Fruit fly (Drosophila melanogaster): Measurements from ENCODE around the gene Vps15.

Gene Vps15

dm6 chr3R:9249025-9249735 lies 3.5 kb upstream of the Vps15 start:
- no peak for TF ChIP-seq CG8478 (optimal IDR thresholded peaks at IDR 0.05)

DNA sequence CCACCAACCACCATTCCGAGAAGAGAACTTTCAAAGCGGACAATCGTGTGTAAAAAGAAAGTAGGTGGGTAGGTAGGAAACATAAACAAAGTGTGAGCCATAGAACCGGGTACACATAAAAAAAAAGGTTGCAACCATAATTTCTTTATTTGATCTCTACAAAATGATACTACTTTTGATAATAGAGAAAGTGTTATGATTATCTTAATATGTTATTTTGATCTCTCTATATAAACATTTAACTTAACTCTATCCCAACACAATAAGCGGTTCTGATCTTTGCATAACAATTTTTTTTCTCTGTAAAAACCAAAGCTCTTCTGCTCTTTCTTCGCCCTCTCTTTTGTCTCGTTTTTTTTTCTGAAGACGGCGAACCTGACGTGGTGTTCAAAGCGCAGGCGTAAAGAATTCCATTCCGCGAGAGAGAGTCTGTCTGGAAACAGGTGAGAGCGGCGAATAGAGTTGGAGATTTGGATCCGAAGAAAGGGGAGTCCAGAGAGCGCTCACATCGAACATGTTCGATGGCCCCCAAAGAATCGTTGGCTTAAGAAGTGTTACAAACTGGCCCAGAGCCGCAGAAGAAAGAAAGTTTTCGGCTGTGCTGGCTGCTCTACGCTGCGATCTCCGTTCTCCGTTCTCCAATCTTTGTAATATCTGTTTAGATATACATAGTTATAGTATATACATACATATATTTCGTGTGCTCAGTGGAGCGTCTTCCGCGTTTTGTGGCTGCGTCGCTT lies 1.4 kb upstream of the Vps15 start:
- TF ChIP-seq Dll (optimal IDR thresholded peaks at IDR 0.05) (no peak), CG8478 (optimal IDR thresholded peaks at IDR 0.05) (no peak), EcR (GFP tag; optimal IDR thresholded peaks at IDR 0.05) (no peak), usp (GFP tag; optimal IDR thresholded peaks at IDR 0.05) (no peak), pan (optimal IDR thresholded peaks at IDR 0.05) (no peak), psq (optimal IDR thresholded peaks at IDR 0.05) (no peak)

- TF ChIP-seq usp (GFP tag; optimal IDR thresholded peaks at IDR 0.05) (no peak), CG8478 (optimal IDR thresholded peaks at IDR 0.05) (no peak), EcR (GFP tag; optimal IDR thresholded peaks at IDR 0.05) (no peak), Dll (optimal IDR thresholded peaks at IDR 0.05) (no peak), pan (optimal IDR thresholded peaks at IDR 0.05) (no peak), psq (optimal IDR thresholded peaks at IDR 0.05) (no peak)
These were observed 697 bp upstream of the Vps15 start, which contains the start of gene CG8420 for dm6 chr3R:9246366-9246765. Gene CG8420 (plus strand): TSS chr3R:9246649.

DNA sequence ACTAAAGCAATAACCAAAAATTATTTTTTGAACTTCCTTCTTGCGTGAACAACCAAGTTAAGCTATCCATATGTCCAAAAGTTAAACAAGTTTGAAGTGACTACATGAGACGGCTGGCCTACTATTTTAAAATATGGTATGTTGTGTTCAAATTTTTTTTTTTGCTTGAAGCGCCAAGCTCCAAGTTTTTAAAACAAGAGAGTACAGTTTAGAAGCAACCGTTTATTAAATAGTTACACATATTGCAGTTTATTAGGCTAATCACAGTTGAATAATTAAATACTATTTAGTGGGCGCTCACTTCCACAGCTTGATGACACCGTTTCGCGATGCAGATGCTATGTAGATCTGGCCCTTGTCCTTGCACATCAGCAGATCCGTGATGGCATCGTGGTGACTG lies 5.1 kb downstream of the Vps15 start, which contains the start of gene D1:
TSS of gene D1 (minus strand) at position 101 of the 400 bp plus-strand sequence.
- TF ChIP-seq usp (GFP tag; optimal IDR thresholded peaks at IDR 0.05) = no peak
- TF ChIP-seq CG8478 (optimal IDR thresholded peaks at IDR 0.05) = no peak
- no peak for TF ChIP-seq Dll (optimal IDR thresholded peaks at IDR 0.05)
- no peak for TF ChIP-seq psq (optimal IDR thresholded peaks at IDR 0.05)
- TF ChIP-seq EcR (GFP tag; optimal IDR thresholded peaks at IDR 0.05) = no peak
- TF ChIP-seq pan (optimal IDR thresholded peaks at IDR 0.05) = no peak

DNA sequence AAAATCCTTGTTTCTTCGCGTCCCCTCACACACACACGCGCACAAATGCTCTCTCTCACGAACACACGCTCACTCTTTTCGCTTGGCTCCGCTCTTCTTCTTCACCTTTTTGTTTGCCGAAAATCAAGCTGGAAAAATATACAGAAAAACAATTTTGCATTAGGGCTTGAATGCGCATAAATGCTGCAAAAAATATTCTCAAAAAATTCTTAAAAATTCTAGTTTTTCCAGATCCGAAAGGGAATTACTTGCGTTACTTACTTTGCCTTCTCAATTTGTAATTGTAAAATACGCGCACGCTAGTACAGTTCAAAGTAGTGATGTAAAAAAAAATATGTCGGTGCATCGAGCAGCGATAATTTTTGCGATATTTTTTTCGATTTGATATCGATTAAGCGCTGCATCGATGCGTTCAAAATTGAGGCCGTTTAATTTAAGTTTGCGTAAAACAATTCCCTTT lies 5.7 kb downstream of the Vps15 start:
- TF ChIP-seq Dll (optimal IDR thresholded peaks at IDR 0.05) = no peak
- no peak for TF ChIP-seq usp (GFP tag; optimal IDR thresholded peaks at IDR 0.05)
- no peak for TF ChIP-seq pan (optimal IDR thresholded peaks at IDR 0.05)
- no peak for TF ChIP-seq CG8478 (optimal IDR thresholded peaks at IDR 0.05)
- TF ChIP-seq psq (optimal IDR thresholded peaks at IDR 0.05) = no peak

DNA sequence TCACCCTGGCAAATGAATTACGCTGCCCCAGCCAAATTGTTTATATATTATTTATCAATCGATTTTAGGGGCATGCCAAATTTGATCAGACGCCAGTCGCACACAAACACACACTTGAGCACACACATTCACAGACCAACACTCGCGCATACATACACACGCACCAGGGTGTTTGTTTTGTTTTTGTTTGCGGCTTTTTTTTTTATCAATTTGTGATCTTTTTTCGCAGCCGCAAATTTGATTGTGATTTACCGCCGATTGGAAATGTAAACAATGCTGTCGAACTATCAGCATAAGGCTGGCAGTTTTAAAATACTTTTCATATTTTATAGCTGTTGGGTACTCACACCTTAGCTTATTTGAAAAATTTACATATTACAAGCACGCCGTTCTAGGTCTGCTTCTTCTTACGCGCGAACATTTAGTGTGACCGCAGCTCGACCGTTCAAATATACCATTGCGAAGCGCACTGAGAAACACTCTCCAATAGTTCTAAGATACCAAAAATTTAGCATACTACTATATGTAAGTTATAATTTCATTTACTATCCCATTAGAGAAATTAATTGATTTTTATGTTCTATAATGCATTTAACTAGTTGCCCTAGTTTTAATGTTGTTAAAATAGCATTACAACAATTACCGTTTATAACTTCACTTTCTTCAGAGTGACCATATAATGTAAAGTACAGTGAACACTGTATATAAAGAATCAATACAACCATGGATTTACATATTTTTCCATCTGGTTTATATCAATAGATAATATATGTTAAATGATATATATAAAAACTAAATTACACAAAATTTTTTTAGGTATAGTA lies 8.2 kb downstream of the Vps15 start, which contains the start of gene pum:
TSS of gene pum (minus strand) at position 415 of the 824 bp plus-strand sequence.
- TF ChIP-seq EcR (GFP tag; optimal IDR thresholded peaks at IDR 0.05) = no peak

- TF ChIP-seq EcR (GFP tag; optimal IDR thresholded peaks at IDR 0.05) = no peak
- no peak for TF ChIP-seq psq (optimal IDR thresholded peaks at IDR 0.05)
- TF ChIP-seq usp (GFP tag; optimal IDR thresholded peaks at IDR 0.05) = no peak
- peak; percentile 93 for TF ChIP-seq Dll (optimal IDR thresholded peaks at IDR 0.05)
- TF ChIP-seq pan (optimal IDR thresholded peaks at IDR 0.05) = no peak
These were observed 8.8 kb downstream of the Vps15 start for dm6 chr3R:9236883-9237267.

- TF ChIP-seq psq (optimal IDR thresholded peaks at IDR 0.05) (no peak), CG8478 (optimal IDR thresholded peaks at IDR 0.05) (no peak), Dll (optimal IDR thresholded peaks at IDR 0.05) (no peak), EcR (GFP tag; optimal IDR thresholded peaks at IDR 0.05) (no peak), pan (optimal IDR thresholded peaks at IDR 0.05) (no peak), usp (GFP tag; optimal IDR thresholded peaks at IDR 0.05) (no peak)
These were observed 9.6 kb downstream of the Vps15 start for dm6 chr3R:9236070-9236492.

dm6 chr3R:9234756-9235255 lies 10.9 kb downstream of the Vps15 start:
- TF ChIP-seq CG8478 (optimal IDR thresholded peaks at IDR 0.05) = no peak

DNA sequence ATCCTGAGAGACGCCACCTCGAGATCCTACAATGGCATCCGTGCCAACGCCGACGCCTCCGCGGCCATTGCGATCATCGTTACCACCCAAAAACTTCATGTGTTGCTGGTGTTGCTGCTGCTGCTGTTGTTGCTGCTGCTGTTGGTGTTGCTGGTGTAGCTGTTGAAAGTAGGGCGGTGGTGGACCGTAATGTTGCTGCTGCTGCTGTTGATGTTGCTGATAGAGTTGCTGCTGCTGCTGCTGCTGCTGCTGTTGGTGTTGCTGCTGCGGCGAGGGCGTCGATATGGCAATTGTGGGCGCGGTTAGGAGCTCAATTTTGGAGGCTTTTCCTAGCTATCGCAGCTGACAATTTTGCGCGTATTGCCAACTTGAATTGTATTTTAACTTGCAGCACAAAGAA lies 11.9 kb downstream of the Vps15 start:
- TF ChIP-seq usp (GFP tag; optimal IDR thresholded peaks at IDR 0.05) = no peak
- no peak for TF ChIP-seq Dll (optimal IDR thresholded peaks at IDR 0.05)
- TF ChIP-seq pan (optimal IDR thresholded peaks at IDR 0.05) = no peak
- no peak for TF ChIP-seq CG8478 (optimal IDR thresholded peaks at IDR 0.05)
- TF ChIP-seq psq (optimal IDR thresholded peaks at IDR 0.05) = no peak
- TF ChIP-seq EcR (GFP tag; optimal IDR thresholded peaks at IDR 0.05) = no peak

- TF ChIP-seq psq (optimal IDR thresholded peaks at IDR 0.05) (no peak), EcR (GFP tag; optimal IDR thresholded peaks at IDR 0.05) (no peak), usp (GFP tag; optimal IDR thresholded peaks at IDR 0.05) (no peak), pan (optimal IDR thresholded peaks at IDR 0.05) (no peak), CG8478 (optimal IDR thresholded peaks at IDR 0.05) (no peak), Dll (optimal IDR thresholded peaks at IDR 0.05) (no peak)
These were observed 13.3 kb downstream of the Vps15 start for dm6 chr3R:9232346-9232745.

- no peak for TF ChIP-seq EcR (GFP tag; optimal IDR thresholded peaks at IDR 0.05)
- TF ChIP-seq psq (optimal IDR thresholded peaks at IDR 0.05) = no peak
- no peak for TF ChIP-seq CG8478 (optimal IDR thresholded peaks at IDR 0.05)
- no peak for TF ChIP-seq Dll (optimal IDR thresholded peaks at IDR 0.05)
- TF ChIP-seq pan (optimal IDR thresholded peaks at IDR 0.05) = no peak
- no peak for TF ChIP-seq usp (GFP tag; optimal IDR thresholded peaks at IDR 0.05)
These were observed 15.6 kb downstream of the Vps15 start for dm6 chr3R:9229996-9230601.

All from whole organism.